Worm (Caenorhabditis elegans) whole organism, L2 larva: ENCODE results near the gene ugtp-1.

Experiments
- F13H6.1 ChIP-seq: sonication (generic microtip); optimal IDR thresholded peaks from 2 replicates; lab custom pipeline; 2016; ENCODE audit warnings: missing genetic modification characterization, missing compliant biosample characterization
- ama-1 ChIP-seq: fragments of 150-350 bp; optimal IDR thresholded peaks from 2 replicates; lab custom pipeline; 2018; ENCODE audit warnings: inconsistent platforms
- egl-27 ChIP-seq: sonication (generic microtip); optimal IDR thresholded peaks from 3 replicates; lab custom pipeline; 2017; ENCODE audit warnings: missing biosample characterization, missing genetic modification reagents, missing genetic modification characterization
- elt-3 ChIP-seq: sonication (generic microtip); optimal IDR thresholded peaks from 2 replicates; lab custom pipeline; 2017; ENCODE audit warnings: missing biosample characterization, missing genetic modification characterization
- lin-13 ChIP-seq: fragments of 150-350 bp; optimal IDR thresholded peaks from 2 replicates; lab custom pipeline; 2014; ENCODE audit warnings: missing biosample characterization, missing genetic modification reagents, missing genetic modification characterization
- mbf-1 ChIP-seq: sonication (generic microtip); optimal IDR thresholded peaks from 2 replicates; lab custom pipeline; 2017; ENCODE audit warnings: missing biosample characterization, missing genetic modification characterization
- mdl-1 ChIP-seq, 2 experiments: fragments of 150-350 bp in 1 of 2; sonication (generic microtip) in 1 of 2; optimal IDR thresholded peaks; 2 replicates each; lab custom pipeline; 2017; ENCODE audit warnings: missing biosample characterization in 2 of 2, missing genetic modification characterization in 2 of 2
- nhr-23 ChIP-seq: fragments of 150-350 bp; optimal IDR thresholded peaks from 2 replicates; lab custom pipeline; 2014; ENCODE audit warnings: missing biosample characterization, missing genetic modification reagents, missing genetic modification characterization
- nhr-77 ChIP-seq: fragments of 150-350 bp; optimal IDR thresholded peaks from 2 replicates; lab custom pipeline; 2014; ENCODE audit warnings: missing biosample characterization, missing genetic modification characterization
- peb-1 ChIP-seq: fragments of 150-350 bp; optimal IDR thresholded peaks from 2 replicates; lab custom pipeline; 2014; ENCODE audit warnings: missing biosample characterization, missing genetic modification characterization
- unc-39 ChIP-seq: fragments of 150-350 bp; optimal IDR thresholded peaks from 2 replicates; lab custom pipeline; 2014; ENCODE audit warnings: missing biosample characterization, missing genetic modification characterization
- ztf-11 ChIP-seq: sonication (generic microtip); optimal IDR thresholded peaks from 2 replicates; lab custom pipeline; 2017; ENCODE audit warnings: missing biosample characterization, missing genetic modification characterization

DNA sequence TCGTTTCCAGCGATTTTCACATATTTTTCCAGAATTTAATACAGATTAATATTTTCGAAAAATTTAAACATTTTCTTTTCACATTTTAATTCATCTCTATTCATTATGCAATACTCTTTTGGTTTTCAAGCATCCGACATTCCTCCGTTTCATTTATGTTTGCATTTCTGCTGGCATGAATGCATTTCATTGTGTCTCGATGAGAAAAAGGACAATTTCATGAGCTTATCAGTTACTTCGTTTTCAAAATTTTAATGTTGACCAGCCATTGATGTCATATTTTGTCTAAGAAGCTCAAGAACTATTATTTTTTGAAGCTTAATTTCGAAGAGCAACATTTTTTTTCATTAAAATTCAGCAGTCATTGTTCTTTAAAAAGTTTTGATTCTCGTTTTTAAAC is 31.9 kb downstream of the ugtp-1 start:
- TF ChIP-seq lin-13 (GFP tag; lab: Kevin White, UChicago) (no peak), mbf-1 (tag; lab: Kevin White, UChicago) (no peak), mdl-1 (tag; optimal IDR thresholded peaks at IDR 0.05; lab: Kevin White, UChicago) (no peak), egl-27 (no peak), ztf-11 (no peak), ama-1 (lab: Kevin White, UChicago) (no peak), elt-3 (tag; lab: Kevin White, UChicago) (no peak), nhr-23 (tag; lab: Kevin White, UChicago) (no peak), peb-1 (tag; lab: Kevin White, UChicago) (no peak), F13H6.1 (tag; lab: Kevin White, UChicago) (no peak), unc-39 (tag; lab: Kevin White, UChicago) (no peak), nhr-77 (tag; lab: Kevin White, UChicago) (no peak)
